Fruit fly (Drosophila melanogaster) whole organism, embryonic: ENCODE results near the gene Lrpprc2.

Experiments used
- Ada2b ChIP-seq: fragments of 200-800 bp; sonication (Bioruptor generic); IDR thresholded peaks from 2 replicates; pipeline ENCODE4 v1.3.6; 2022; ENCODE audit warnings: missing biosample characterization, missing genetic modification characterization
- Atf3 ChIP-seq: fragments of 200-800 bp; sonication (Bioruptor generic); optimal IDR thresholded peaks from 3 replicates; lab custom pipeline; 2016; ENCODE audit warnings: missing biosample characterization, missing genetic modification characterization
- B-H2 ChIP-seq: fragments of 200-800 bp; sonication (Bioruptor generic); optimal IDR thresholded peaks from 2 replicates; lab custom pipeline; 2018; ENCODE audit warnings: missing biosample characterization, mild to moderate bottlenecking, missing genetic modification characterization
- CG10462 ChIP-seq: fragments of 200-800 bp; sonication (Bioruptor generic); optimal IDR thresholded peaks from 2 replicates; lab custom pipeline; 2016; ENCODE audit warnings: missing biosample characterization, missing genetic modification characterization
- CG11560 ChIP-seq: fragments of 200-800 bp; sonication (Bioruptor generic); IDR thresholded peaks from 3 replicates; pipeline ENCODE4 v1.3.6; 2022; ENCODE audit warnings: missing biosample characterization, missing genetic modification characterization
- CG12155 ChIP-seq: fragments of 200-800 bp; sonication (Bioruptor generic); optimal IDR thresholded peaks from 3 replicates; lab custom pipeline; 2016; ENCODE audit warnings: missing biosample characterization, missing genetic modification characterization
- CG1233 ChIP-seq: fragments of 200-800 bp; sonication (Bioruptor generic); optimal IDR thresholded peaks from 4 replicates; lab custom pipeline; 2018; ENCODE audit warnings: missing biosample characterization, mild to moderate bottlenecking, missing genetic modification characterization
- CG13296 ChIP-seq: fragments of 200-800 bp; sonication (Bioruptor generic); optimal IDR thresholded peaks from 3 replicates; lab custom pipeline; 2018; ENCODE audit warnings: missing biosample characterization, mild to moderate bottlenecking, missing genetic modification characterization
- CG15269 ChIP-seq: fragments of 200-800 bp; sonication (Bioruptor generic); optimal IDR thresholded peaks from 2 replicates; lab custom pipeline; 2018; ENCODE audit warnings: missing biosample characterization, mild to moderate bottlenecking, missing genetic modification characterization, moderate library complexity
- CG15601 ChIP-seq: fragments of 200-800 bp; sonication (Bioruptor generic); optimal IDR thresholded peaks from 3 replicates; lab custom pipeline; 2019; ENCODE audit warnings: missing biosample characterization, mild to moderate bottlenecking, missing genetic modification characterization, moderate library complexity
- CG16813 ChIP-seq: fragments of 200-800 bp; sonication (Bioruptor generic); IDR thresholded peaks from 3 replicates; pipeline ENCODE4 v1.3.6; 2022; ENCODE audit warnings: missing biosample characterization, missing genetic modification characterization; ENCODE audit not compliant: partially characterized antibody
- CG16815 ChIP-seq: fragments of 200-800 bp; sonication (Bioruptor generic); optimal IDR thresholded peaks from 3 replicates; lab custom pipeline; 2017; ENCODE audit warnings: missing biosample characterization, mild to moderate bottlenecking, missing genetic modification characterization
- CG18011 ChIP-seq: fragments of 200-800 bp; sonication (Bioruptor generic); optimal IDR thresholded peaks from 2 replicates; lab custom pipeline; 2017; ENCODE audit warnings: missing biosample characterization, missing genetic modification characterization, mild to moderate bottlenecking, moderate library complexity, missing genotype
- CG2875 ChIP-seq: fragments of 200-800 bp; sonication (Bioruptor generic); optimal IDR thresholded peaks from 2 replicates; lab custom pipeline; 2017; ENCODE audit warnings: missing biosample characterization, mild to moderate bottlenecking, missing genetic modification characterization, missing genetic modification reagents
- CG32772 ChIP-seq: fragments of 200-800 bp; sonication (Bioruptor generic); IDR thresholded peaks from 2 replicates; pipeline ENCODE4 v1.3.6; 2022; ENCODE audit warnings: missing biosample characterization, missing genetic modification characterization
- CG3726 ChIP-seq: fragments of 200-800 bp; sonication (Bioruptor generic); IDR thresholded peaks from 3 replicates; pipeline ENCODE4, ENCODE4 v1.3.6; 2022; ENCODE audit warnings: missing biosample characterization, missing genetic modification characterization
- CG3847 ChIP-seq: fragments of 200-800 bp; sonication (Bioruptor generic); IDR thresholded peaks from 2 replicates; pipeline ENCODE4 v1.3.6; 2022; ENCODE audit warnings: missing biosample characterization, missing genetic modification characterization
- CG42726 ChIP-seq: fragments of 200-800 bp; sonication (Bioruptor generic); IDR thresholded peaks from 2 replicates; pipeline ENCODE4 v1.3.6; 2022; ENCODE audit warnings: missing biosample characterization, missing genetic modification characterization; ENCODE audit not compliant: partially characterized antibody
- CG7372 ChIP-seq: fragments of 200-800 bp; sonication (Bioruptor generic); IDR thresholded peaks from 2 replicates; pipeline ENCODE4 v1.3.6; 2022; ENCODE audit warnings: missing biosample characterization, missing genetic modification characterization
- CG8765 ChIP-seq: fragments of 200-800 bp; sonication (Bioruptor generic); IDR thresholded peaks from 2 replicates; pipeline ENCODE4 v1.3.6; 2022; ENCODE audit warnings: missing biosample characterization, missing genetic modification characterization
- CG9797 ChIP-seq: fragments of 200-800 bp; sonication (Bioruptor generic); optimal IDR thresholded peaks from 3 replicates; lab custom pipeline; 2018; ENCODE audit warnings: missing biosample characterization, mild to moderate bottlenecking, missing genetic modification characterization
- ERR ChIP-seq: fragments of 200-800 bp; sonication (Bioruptor generic); optimal IDR thresholded peaks from 2 replicates; lab custom pipeline; 2016; ENCODE audit warnings: missing biosample characterization, missing genetic modification characterization
- Lpt ChIP-seq: fragments of >200 bp; optimal IDR thresholded peaks from 2 replicates; lab custom pipeline; 2018; ENCODE audit warnings: missing biosample characterization, missing genetic modification characterization
- Nf-YC ChIP-seq: fragments of 200-800 bp; optimal IDR thresholded peaks from 3 replicates; lab custom pipeline; 2019; ENCODE audit warnings: missing biosample characterization, mild to moderate bottlenecking, missing genetic modification characterization, moderate library complexity
- Optix ChIP-seq: fragments of 200-800 bp; sonication (Bioruptor generic); IDR thresholded peaks from 3 replicates; pipeline ENCODE4 v1.3.6; 2022; ENCODE audit warnings: missing biosample characterization, missing genetic modification characterization
- TFAM ChIP-seq: fragments of 200-800 bp; sonication (Bioruptor generic); optimal IDR thresholded peaks from 2 replicates; lab custom pipeline; 2017; ENCODE audit warnings: missing biosample characterization, missing genetic modification characterization, inconsistent platforms
- Tbp ChIP-seq: fragments of >200 bp; optimal IDR thresholded peaks from 2 replicates; lab custom pipeline; 2018; ENCODE audit warnings: missing biosample characterization, missing genetic modification characterization
- ara ChIP-seq: fragments of 200-800 bp; sonication (Bioruptor generic); IDR thresholded peaks from 2 replicates; pipeline ENCODE4 v1.3.6; 2022; ENCODE audit warnings: missing biosample characterization, missing genetic modification characterization
- caup ChIP-seq: fragments of 200-800 bp; sonication (Bioruptor generic); optimal IDR thresholded peaks from 3 replicates; lab custom pipeline; 2017; ENCODE audit warnings: missing biosample characterization, mild to moderate bottlenecking, missing genetic modification characterization, moderate library complexity; ENCODE audit not compliant: severe bottlenecking
- croc ChIP-seq: fragments of 200-800 bp; sonication (Bioruptor generic); conservative IDR thresholded peaks from 3 replicates; pipeline ENCODE4 v1.3.6; 2022; ENCODE audit warnings: missing biosample characterization, missing genetic modification characterization
- crp ChIP-seq, 2 experiments: fragments of 200-800 bp; sonication (Bioruptor generic); optimal IDR thresholded peaks; 2 replicates in 1 of 2; 3 replicates in 1 of 2; lab custom pipeline; 2017; ENCODE audit warnings: missing biosample characterization in 2 of 2, missing genetic modification characterization in 2 of 2, mild to moderate bottlenecking in 1 of 2, moderate library complexity in 1 of 2
- ewg ChIP-seq: fragments of 200-800 bp; sonication (Bioruptor generic); optimal IDR thresholded peaks from 3 replicates; lab custom pipeline; 2017; ENCODE audit warnings: mild to moderate bottlenecking, missing biosample characterization, missing genetic modification reagents, missing genetic modification characterization
- eyg ChIP-seq: fragments of 200-800 bp; sonication (Bioruptor generic); optimal IDR thresholded peaks from 3 replicates; lab custom pipeline; 2016; ENCODE audit warnings: missing biosample characterization, missing genetic modification characterization
- fd3F ChIP-seq: fragments of 200-800 bp; sonication (Bioruptor generic); optimal IDR thresholded peaks from 2 replicates; lab custom pipeline; 2018; ENCODE audit warnings: missing biosample characterization, mild to moderate bottlenecking, missing genetic modification characterization, moderate library complexity
- gfzf ChIP-seq: fragments of 200-800 bp; sonication (Bioruptor generic); optimal IDR thresholded peaks from 2 replicates; lab custom pipeline; 2016; ENCODE audit warnings: missing biosample characterization, mild to moderate bottlenecking, missing genetic modification characterization, moderate library complexity
- hb ChIP-seq: fragments of 200-800 bp; sonication (Bioruptor generic); IDR thresholded peaks from 3 replicates; pipeline ENCODE4 v1.3.6; 2022; ENCODE audit warnings: missing biosample characterization, missing genetic modification characterization; ENCODE audit not compliant: partially characterized antibody
- hth ChIP-seq: fragments of >200 bp; optimal IDR thresholded peaks from 2 replicates; lab custom pipeline; 2017; ENCODE audit warnings: inconsistent platforms
- jing ChIP-seq: fragments of 200-800 bp; sonication (Bioruptor generic); optimal IDR thresholded peaks from 2 replicates; lab custom pipeline; 2018; ENCODE audit warnings: missing biosample characterization, mild to moderate bottlenecking, missing genetic modification characterization
- kay ChIP-seq: fragments of 200-800 bp; sonication (Bioruptor generic); optimal IDR thresholded peaks from 2 replicates; lab custom pipeline; 2016; ENCODE audit warnings: missing biosample characterization, missing genetic modification characterization
- lab ChIP-seq: fragments of 200-800 bp; sonication (Bioruptor generic); optimal IDR thresholded peaks from 3 replicates; lab custom pipeline; 2017; ENCODE audit warnings: missing biosample characterization, missing genetic modification characterization, mild to moderate bottlenecking, moderate library complexity, missing genetic modification reagents
- nau ChIP-seq: fragments of 200-800 bp; sonication (Bioruptor generic); optimal IDR thresholded peaks from 3 replicates; lab custom pipeline; 2017; ENCODE audit warnings: missing biosample characterization, mild to moderate bottlenecking, missing genetic modification characterization, missing genetic modification reagents
- nerfin-1 ChIP-seq: fragments of 200-800 bp; sonication (Bioruptor generic); optimal IDR thresholded peaks from 3 replicates; lab custom pipeline; 2019; ENCODE audit warnings: missing biosample characterization, mild to moderate bottlenecking, missing genetic modification characterization, moderate library complexity
- oc ChIP-seq: fragments of 200-800 bp; sonication (Bioruptor generic); optimal IDR thresholded peaks from 2 replicates; lab custom pipeline; 2018; ENCODE audit warnings: missing biosample characterization, mild to moderate bottlenecking, missing genetic modification characterization, moderate library complexity
- pho ChIP-seq: fragments of 200-800 bp; sonication (Bioruptor generic); optimal IDR thresholded peaks from 2 replicates; lab custom pipeline; 2016; ENCODE audit warnings: missing biosample characterization, missing genetic modification characterization
- ranshi ChIP-seq: fragments of 200-800 bp; sonication (Bioruptor generic); IDR thresholded peaks from 2 replicates; pipeline ENCODE4 v1.3.6; 2022; ENCODE audit warnings: missing biosample characterization, missing genetic modification characterization
- salm ChIP-seq: fragments of 200-800 bp; sonication (Bioruptor generic); optimal IDR thresholded peaks from 2 replicates; lab custom pipeline; 2018; ENCODE audit warnings: missing biosample characterization, mild to moderate bottlenecking, missing genetic modification characterization
- sens-2 ChIP-seq: fragments of 200-800 bp; sonication (Bioruptor generic); IDR thresholded peaks from 2 replicates; pipeline ENCODE4 v1.3.6; 2022; ENCODE audit warnings: missing biosample characterization, missing genetic modification characterization
- so ChIP-seq: fragments of 200-800 bp; sonication (Bioruptor generic); IDR thresholded peaks from 3 replicates; pipeline ENCODE4 v1.3.6; 2022; ENCODE audit warnings: missing biosample characterization, missing genetic modification characterization
- z ChIP-seq: fragments of 200-800 bp; sonication (Bioruptor generic); IDR thresholded peaks from 3 replicates; pipeline ENCODE4 v1.3.6; 2022; ENCODE audit warnings: missing biosample characterization, missing genetic modification characterization
- zfh2 ChIP-seq: fragments of 200-800 bp; sonication (Bioruptor generic); optimal IDR thresholded peaks from 2 replicates; lab custom pipeline; 2016; ENCODE audit warnings: missing biosample characterization, missing genetic modification characterization

Lrpprc2 gene

DNA sequence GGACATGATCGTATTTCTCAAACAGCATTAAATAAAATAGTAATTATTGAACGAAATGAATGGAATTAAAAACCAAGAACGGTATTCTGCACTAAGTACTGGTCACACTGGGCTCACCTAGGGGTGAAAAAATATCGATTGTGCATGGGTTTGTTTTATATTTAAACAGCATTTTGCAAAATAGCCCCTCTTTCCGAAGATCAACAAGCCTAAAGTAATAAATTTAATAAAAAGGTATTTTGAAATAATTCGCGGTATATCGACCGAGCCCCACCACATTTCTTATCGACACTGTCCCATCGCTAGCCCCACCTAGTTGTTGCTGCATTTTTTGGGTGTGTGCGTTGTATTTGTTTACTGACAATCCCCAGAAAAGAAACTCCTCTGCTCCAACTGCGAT lies 10.1 kb upstream of the Lrpprc2 start, which contains the start of gene pck (continued):
- TF ChIP-seq CG7372 = 0 out of 2 replicates have a peak, but pooled peaks have one; percentile 43
- no peak for TF ChIP-seq CG42726
- TF ChIP-seq eyg (GFP tag; lab: Kevin White, UChicago) = no peak
- peak; percentile 60 for TF ChIP-seq ERR
- peak; percentile 73 for TF ChIP-seq zfh2 (GFP tag; lab: Kevin White, UChicago)
- TF ChIP-seq lab = peak; percentile 74
- no peak for TF ChIP-seq CG1233
- peak; percentile 43; the same call in 1 of the 2 replicates for TF ChIP-seq Ada2b (GFP tag; lab: Robert Waterston, UW)
- peak; percentile 34 for TF ChIP-seq kay (GFP tag; lab: Kevin White, UChicago)
- peak; percentile 58 for TF ChIP-seq ranshi (GFP tag; lab: Robert Waterston, UW)
- no peak for TF ChIP-seq TFAM
- TF ChIP-seq hb (GFP tag; lab: Robert Waterston, UW) = no peak
- TF ChIP-seq CG15601 = peak; percentile 51
- no peak for TF ChIP-seq B-H2 (GFP tag; lab: Kevin White, UChicago)
- peak; percentile 5 for TF ChIP-seq salm (tag; lab: Kevin White, UChicago)
- peak; percentile 68 for TF ChIP-seq pho
- peak; percentile 55 for TF ChIP-seq Atf3 (GFP tag; lab: Kevin White, UChicago)
- TF ChIP-seq crp (GFP tag; optimal IDR thresholded peaks at IDR 0.05; lab: Kevin White, UChicago) = peak in 1 of 2 experiments; percentile 37
- TF ChIP-seq gfzf = peak; percentile 63
- TF ChIP-seq CG9797 (GFP tag; lab: Kevin White, UChicago) = peak; percentile 76
- no peak for TF ChIP-seq fd3F (GFP tag; lab: Kevin White, UChicago)
- no peak for TF ChIP-seq Lpt (GFP tag; lab: Kevin White, UChicago)
- peak; percentile 36 for TF ChIP-seq ewg
- peak; percentile 43; the same call in 1 of the 2 replicates for TF ChIP-seq CG32772 (GFP tag; lab: Robert Waterston, UW)
- TF ChIP-seq so (GFP tag; lab: Robert Waterston, UW) = 0 out of 3 replicates have a peak, but pooled peaks have one; percentile 56
- TF ChIP-seq ara (GFP tag; lab: Robert Waterston, UW) = peak; percentile 65
- peak; percentile 69 for TF ChIP-seq CG12155 (GFP tag; lab: Kevin White, UChicago)
- TF ChIP-seq CG16815 (GFP tag; lab: Kevin White, UChicago) = peak; percentile 19
- TF ChIP-seq Nf-YC (tag; lab: Kevin White, UChicago) = peak; percentile 31
- TF ChIP-seq croc (GFP tag; lab: Robert Waterston, UW) = no peak
- no peak for TF ChIP-seq sens-2 (GFP tag; lab: Robert Waterston, UW)
- no peak for TF ChIP-seq nau
- TF ChIP-seq oc = no peak
- TF ChIP-seq CG13296 (GFP tag; lab: Kevin White, UChicago) = peak; percentile 25
- TF ChIP-seq caup (GFP tag; lab: Kevin White, UChicago) = peak; percentile 51
- peak; percentile 33 for TF ChIP-seq nerfin-1
- peak; percentile 56 for TF ChIP-seq CG18011 (GFP tag; lab: Kevin White, UChicago)
- no peak for TF ChIP-seq jing (GFP tag; lab: Kevin White, UChicago)
- TF ChIP-seq CG16813 (GFP tag; lab: Robert Waterston, UW) = peak; percentile 50; the same call in 1 of the 3 replicates
- peak; percentile 81 for TF ChIP-seq CG10462 (GFP tag; lab: Kevin White, UChicago)
- no peak for TF ChIP-seq CG11560 (tag; lab: Robert Waterston, UW)
- TF ChIP-seq z (GFP tag; lab: Robert Waterston, UW) = no peak
- TF ChIP-seq CG15269 (tag; lab: Kevin White, UChicago) = peak; percentile 35
- peak; percentile 28 for TF ChIP-seq CG2875 (GFP tag; lab: Kevin White, UChicago)
- TF ChIP-seq hth = no peak
- no peak for TF ChIP-seq Tbp
- peak; percentile 51 for TF ChIP-seq CG8765 (GFP tag; lab: Robert Waterston, UW)
- 0 out of 2 replicates have a peak, but pooled peaks have one; percentile 26 for TF ChIP-seq CG3847 (GFP tag; lab: Robert Waterston, UW)
- peak; percentile 70; the same call in 2 of the 3 replicates for TF ChIP-seq Optix (GFP tag; lab: Robert Waterston, UW)
- 0 out of 3 replicates have a peak, but pooled peaks have one; percentile 25 for TF ChIP-seq CG3726
